Worm (Caenorhabditis elegans) whole organism, L2 larva: Measurements from ENCODE around the gene str-182.

Source experiments
- C34F6.9 ChIP-seq: fragments of 150-350 bp; optimal IDR thresholded peaks from 2 replicates; lab custom pipeline; 2014; ENCODE audit warnings: missing biosample characterization, missing genetic modification characterization
- F13H6.1 ChIP-seq: sonication (generic microtip); optimal IDR thresholded peaks from 2 replicates; lab custom pipeline; 2016; ENCODE audit warnings: missing genetic modification characterization, missing compliant biosample characterization
- Y55F3AM.14 ChIP-seq: fragments of 200-800 bp; sonication (Bioruptor generic); optimal IDR thresholded peaks from 2 replicates; lab custom pipeline; 2018; ENCODE audit warnings: mild to moderate bottlenecking, missing genetic modification characterization, missing compliant biosample characterization
- ZK546.5 ChIP-seq: sonication (generic microtip); optimal IDR thresholded peaks from 2 replicates; lab custom pipeline; 2017; ENCODE audit warnings: missing biosample characterization, missing genetic modification characterization
- aly-2 ChIP-seq: fragments of 150-350 bp; optimal IDR thresholded peaks from 2 replicates; lab custom pipeline; 2014; ENCODE audit warnings: missing biosample characterization, missing genetic modification characterization
- ama-1 ChIP-seq: fragments of 150-350 bp; optimal IDR thresholded peaks from 2 replicates; lab custom pipeline; 2018; ENCODE audit warnings: inconsistent platforms
- blmp-1 ChIP-seq: sonication (generic microtip); optimal IDR thresholded peaks from 2 replicates; lab custom pipeline; 2017; ENCODE audit warnings: missing genetic modification characterization, mild to moderate bottlenecking, missing compliant biosample characterization, antibody characterized with exemption, moderate library complexity; ENCODE audit not compliant: insufficient read depth
- ceh-16 ChIP-seq: fragments of 150-350 bp; optimal IDR thresholded peaks from 2 replicates; lab custom pipeline; 2014; ENCODE audit warnings: missing biosample characterization, missing genetic modification characterization
- ceh-82 ChIP-seq: fragments of 150-350 bp; optimal IDR thresholded peaks from 2 replicates; lab custom pipeline; 2014; ENCODE audit warnings: missing biosample characterization, missing genetic modification characterization
- crh-2 ChIP-seq: sonication (generic microtip); optimal IDR thresholded peaks from 2 replicates; lab custom pipeline; 2017; ENCODE audit warnings: missing biosample characterization, missing genetic modification characterization
- egl-27 ChIP-seq: sonication (generic microtip); optimal IDR thresholded peaks from 3 replicates; lab custom pipeline; 2017; ENCODE audit warnings: missing biosample characterization, missing genetic modification reagents, missing genetic modification characterization
- elt-1 ChIP-seq: fragments of 150-350 bp; optimal IDR thresholded peaks from 2 replicates; lab custom pipeline; 2014; ENCODE audit warnings: missing biosample characterization, missing genetic modification characterization
- elt-3 ChIP-seq: sonication (generic microtip); optimal IDR thresholded peaks from 2 replicates; lab custom pipeline; 2017; ENCODE audit warnings: missing biosample characterization, missing genetic modification characterization
- fos-1 ChIP-seq: fragments of 150-350 bp; optimal IDR thresholded peaks from 2 replicates; lab custom pipeline; 2014; ENCODE audit warnings: missing biosample characterization, missing genetic modification characterization
- gmeb-1 ChIP-seq: fragments of 150-350 bp; optimal IDR thresholded peaks from 2 replicates; lab custom pipeline; 2014; ENCODE audit warnings: missing biosample characterization, missing genetic modification characterization
- lin-11 ChIP-seq: fragments of 150-350 bp; sonication (generic microtip); optimal IDR thresholded peaks from 2 replicates; lab custom pipeline; 2014; ENCODE audit warnings: missing biosample characterization, missing genetic modification characterization, inconsistent platforms, mixed read lengths
- lin-39 ChIP-seq: fragments of 150-350 bp; optimal IDR thresholded peaks from 2 replicates; lab custom pipeline; 2014; ENCODE audit warnings: missing biosample characterization, missing genetic modification reagents, missing genetic modification characterization
- lsy-2 ChIP-seq, 2 experiments: fragments of 150-350 bp in 1 of 2; sonication (generic microtip) in 1 of 2; optimal IDR thresholded peaks; 2 replicates each; lab custom pipeline; 2014 to 2017; ENCODE audit warnings: missing biosample characterization in 2 of 2, missing genetic modification characterization in 2 of 2
- mab-5 ChIP-seq: fragments of 150-350 bp; optimal IDR thresholded peaks from 2 replicates; lab custom pipeline; 2014; ENCODE audit warnings: missing biosample characterization, missing genetic modification characterization
- mdl-1 ChIP-seq, 2 experiments: fragments of 150-350 bp in 1 of 2; sonication (generic microtip) in 1 of 2; optimal IDR thresholded peaks; 2 replicates each; lab custom pipeline; 2017; ENCODE audit warnings: missing biosample characterization in 2 of 2, missing genetic modification characterization in 2 of 2
- nhr-10 ChIP-seq: sonication (generic microtip); optimal IDR thresholded peaks from 2 replicates; lab custom pipeline; 2017; ENCODE audit warnings: missing biosample characterization, missing genetic modification characterization
- nhr-12 ChIP-seq: fragments of 150-350 bp; optimal IDR thresholded peaks from 2 replicates; lab custom pipeline; 2014; ENCODE audit warnings: missing biosample characterization, missing genetic modification characterization
- nhr-129 ChIP-seq: fragments of 150-350 bp; optimal IDR thresholded peaks from 2 replicates; lab custom pipeline; 2014; ENCODE audit warnings: missing biosample characterization, missing genetic modification characterization
- nhr-21 ChIP-seq: fragments of 150-350 bp; optimal IDR thresholded peaks from 2 replicates; lab custom pipeline; 2014; ENCODE audit warnings: missing biosample characterization, missing genetic modification characterization
- nhr-23 ChIP-seq: fragments of 150-350 bp; optimal IDR thresholded peaks from 2 replicates; lab custom pipeline; 2014; ENCODE audit warnings: missing biosample characterization, missing genetic modification reagents, missing genetic modification characterization
- nhr-25 ChIP-seq: fragments of 150-350 bp; sonication (generic microtip); optimal IDR thresholded peaks from 3 replicates; lab custom pipeline; 2014; ENCODE audit warnings: missing biosample characterization, missing genetic modification characterization
- nhr-6 ChIP-seq: fragments of 150-350 bp; optimal IDR thresholded peaks from 2 replicates; lab custom pipeline; 2014; ENCODE audit warnings: missing biosample characterization, missing genetic modification characterization
- nhr-77 ChIP-seq: fragments of 150-350 bp; optimal IDR thresholded peaks from 2 replicates; lab custom pipeline; 2014; ENCODE audit warnings: missing biosample characterization, missing genetic modification characterization
- peb-1 ChIP-seq: fragments of 150-350 bp; optimal IDR thresholded peaks from 2 replicates; lab custom pipeline; 2014; ENCODE audit warnings: missing biosample characterization, missing genetic modification characterization
- skn-1 ChIP-seq: sonication (generic microtip); optimal IDR thresholded peaks from 2 replicates; lab custom pipeline; 2017; ENCODE audit warnings: missing biosample characterization, missing genetic modification characterization
- sma-9 ChIP-seq, 2 experiments: fragments of 150-350 bp in 1 of 2; sonication (generic microtip) in 1 of 2; optimal IDR thresholded peaks; 2 replicates each; lab custom pipeline; 2014 to 2016; ENCODE audit warnings: missing genetic modification characterization in 2 of 2, mild to moderate bottlenecking in 1 of 2, missing biosample characterization in 1 of 2, missing compliant biosample characterization in 1 of 2, missing genetic modification reagents in 1 of 2, moderate library complexity in 1 of 2
- snpc-4 ChIP-seq: fragments of 150-350 bp; optimal IDR thresholded peaks from 2 replicates; lab custom pipeline; 2014; ENCODE audit warnings: missing biosample characterization, missing genetic modification characterization
- unc-39 ChIP-seq: fragments of 150-350 bp; optimal IDR thresholded peaks from 2 replicates; lab custom pipeline; 2014; ENCODE audit warnings: missing biosample characterization, missing genetic modification characterization
- unc-55 ChIP-seq: fragments of 150-350 bp; sonication (generic microtip); optimal IDR thresholded peaks from 3 replicates; lab custom pipeline; 2014; ENCODE audit warnings: missing biosample characterization, missing genetic modification reagents, missing genetic modification characterization
- unc-62 ChIP-seq: fragments of 150-350 bp; optimal IDR thresholded peaks from 2 replicates; lab custom pipeline; 2014; ENCODE audit warnings: missing biosample characterization, missing genetic modification reagents, missing genetic modification characterization
- ztf-1 ChIP-seq: fragments of 200-800 bp; sonication (Bioruptor generic); conservative IDR thresholded peaks from 2 replicates; pipeline ENCODE4 v1.3.6; 2022; ENCODE audit warnings: missing genetic modification characterization, missing compliant biosample characterization
- ztf-11 ChIP-seq: sonication (generic microtip); optimal IDR thresholded peaks from 2 replicates; lab custom pipeline; 2017; ENCODE audit warnings: missing biosample characterization, missing genetic modification characterization
- ztf-4 ChIP-seq: fragments of 150-350 bp; optimal IDR thresholded peaks from 2 replicates; lab custom pipeline; 2014; ENCODE audit warnings: missing biosample characterization, missing genetic modification characterization

str-182 gene

DNA sequence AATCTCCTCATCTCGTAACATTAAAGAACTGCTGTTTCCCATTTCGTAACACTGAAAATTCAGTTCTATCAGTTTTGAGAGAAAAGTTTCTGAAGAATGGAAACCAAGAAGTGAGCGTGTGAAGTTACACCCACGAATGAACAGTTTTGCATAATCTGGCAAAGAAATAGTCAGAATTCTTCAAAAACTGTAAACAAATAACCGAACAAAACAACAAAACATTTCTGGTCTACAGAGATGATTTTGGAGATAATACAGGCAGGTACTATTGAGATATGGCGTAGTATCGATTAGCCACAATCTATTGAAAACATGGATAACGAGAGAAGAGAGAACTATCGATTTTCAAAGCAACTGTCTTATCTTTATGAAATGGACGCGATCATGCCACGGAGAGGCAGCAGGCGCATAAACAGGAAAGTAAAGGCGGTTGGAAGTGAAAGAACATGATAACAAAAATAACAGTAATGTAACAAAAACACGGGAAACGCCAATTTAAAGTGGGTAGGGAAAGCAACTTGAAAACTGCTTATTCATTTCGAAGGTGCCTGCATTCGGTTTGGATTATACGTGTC is 29.7 kb downstream of the str-182 start, which contains the start of gene chpf-1:
Gene chpf-1, minus strand, starts transcription at position 51 of the 575 bp plus-strand sequence.
- no peak for TF ChIP-seq unc-39
- TF ChIP-seq mdl-1 (tag; optimal IDR thresholded peaks at IDR 0.05; lab: Kevin White, UChicago): no peak
- peak; percentile 2 for TF ChIP-seq sma-9 (GFP tag; optimal IDR thresholded peaks at IDR 0.05; lab: Kevin White, UChicago)
- TF ChIP-seq sma-9 (tag; optimal IDR thresholded peaks at IDR 0.05; lab: Kevin White, UChicago): no peak
- no peak for TF ChIP-seq ztf-4 (tag; lab: Kevin White, UChicago)
- peak; percentile 17 for TF ChIP-seq ama-1 (lab: Kevin White, UChicago)
- TF ChIP-seq nhr-129 (tag; lab: Kevin White, UChicago): peak; percentile 14
- TF ChIP-seq elt-1 (tag; lab: Kevin White, UChicago): no peak
- TF ChIP-seq ceh-16 (tag; lab: Kevin White, UChicago): no peak
- peak; percentile 76 for TF ChIP-seq crh-2
- TF ChIP-seq snpc-4: no peak
- peak in 1 of 2 experiments; percentile 0 for TF ChIP-seq lsy-2 (tag; optimal IDR thresholded peaks at IDR 0.05; lab: Kevin White, UChicago)
- peak; percentile 59 for TF ChIP-seq blmp-1
- peak; percentile 70 for TF ChIP-seq fos-1 (tag; lab: Kevin White, UChicago)
- no peak for TF ChIP-seq unc-55 (GFP tag; lab: Kevin White, UChicago)
- no peak for TF ChIP-seq nhr-77 (tag; lab: Kevin White, UChicago)
- TF ChIP-seq egl-27 (tag; lab: Kevin White, UChicago): no peak
- TF ChIP-seq, all 48 proteins: peak for 7

DNA sequence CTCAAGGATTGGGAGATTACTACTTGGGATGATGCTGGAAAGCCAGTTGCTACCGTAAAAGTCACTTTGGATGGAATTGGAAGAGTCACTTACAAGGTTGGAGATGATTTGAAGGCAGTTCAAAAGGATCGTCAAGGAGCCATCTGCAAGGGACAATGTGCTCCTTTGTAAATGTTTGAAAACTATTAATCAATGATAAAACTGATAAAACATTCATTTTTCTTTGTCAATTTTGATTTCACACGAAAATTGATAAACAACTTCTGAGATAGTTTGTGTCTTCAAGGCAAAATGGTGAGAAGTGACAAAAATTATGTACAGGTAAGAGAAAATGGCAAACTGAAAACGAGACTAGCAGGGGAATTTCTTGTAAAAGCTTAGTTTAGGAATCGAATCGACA is 30.9 kb downstream of the str-182 start:
- no peak for TF ChIP-seq nhr-10
- TF ChIP-seq, all 48 proteins: peak for 0

DNA sequence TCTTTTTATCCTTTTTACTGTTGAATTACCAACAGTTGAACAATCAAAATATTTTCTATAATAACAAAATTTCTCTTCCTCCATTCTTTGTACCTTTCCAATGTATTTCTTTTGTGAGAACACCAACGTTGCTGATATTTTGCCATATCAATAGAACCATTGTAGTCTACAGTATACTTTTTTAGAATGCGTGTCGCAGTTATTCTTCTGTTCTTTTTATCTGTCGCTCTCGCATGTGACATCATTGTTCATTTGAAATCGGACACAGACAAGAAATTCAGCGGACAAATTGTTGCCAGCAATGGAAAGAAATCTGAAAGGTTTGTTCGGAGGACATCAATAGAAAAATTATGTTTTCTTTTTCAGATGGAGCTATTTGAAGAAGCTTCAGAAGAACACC is 31.3 kb downstream of the str-182 start, which contains the start of gene ZK856.7:
Gene ZK856.7, plus strand, starts transcription at position 186 of the 400 bp plus-strand sequence.
- TF ChIP-seq nhr-129 (tag; lab: Kevin White, UChicago) (no peak), ceh-82 (tag; lab: Kevin White, UChicago) (no peak), crh-2 (peak; percentile 37), lsy-2 (tag; optimal IDR thresholded peaks at IDR 0.05; lab: Kevin White, UChicago) (peak in 1 of 2 experiments; percentile 11), nhr-25 (tag; lab: Kevin White, UChicago) (peak; percentile 25)

DNA sequence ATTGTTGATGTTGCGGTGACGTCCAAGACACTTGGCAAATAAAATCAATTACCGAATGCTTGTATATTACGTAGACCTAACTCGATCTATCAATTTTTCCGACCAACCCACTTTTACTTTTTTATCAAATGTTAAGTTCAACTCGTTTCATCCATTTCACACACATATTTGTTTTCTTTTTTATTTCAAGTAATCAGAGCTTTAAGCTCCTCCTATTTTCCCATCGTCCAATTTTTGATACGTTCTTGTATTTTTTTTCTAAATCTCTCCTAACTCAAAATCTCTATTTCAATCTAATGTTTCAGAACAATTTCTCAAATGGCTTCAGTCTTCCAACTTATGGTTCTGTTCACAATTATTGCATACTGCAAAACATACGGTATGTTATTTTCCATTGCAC is 34.8 kb downstream of the str-182 start, which contains the start of gene ZK856.6:
Gene ZK856.6, plus strand, starts transcription at position 301 of the 400 bp plus-strand sequence.
- TF ChIP-seq blmp-1: no peak
- TF ChIP-seq nhr-21 (tag; lab: Kevin White, UChicago): no peak
- TF ChIP-seq mab-5 (tag; lab: Kevin White, UChicago): no peak
- no peak for TF ChIP-seq aly-2

ce11 chrV:10191242-10191641 is 42.0 kb downstream of the str-182 start:
- TF ChIP-seq elt-1 (tag; lab: Kevin White, UChicago) (no peak), fos-1 (tag; lab: Kevin White, UChicago) (peak; percentile 35)

DNA sequence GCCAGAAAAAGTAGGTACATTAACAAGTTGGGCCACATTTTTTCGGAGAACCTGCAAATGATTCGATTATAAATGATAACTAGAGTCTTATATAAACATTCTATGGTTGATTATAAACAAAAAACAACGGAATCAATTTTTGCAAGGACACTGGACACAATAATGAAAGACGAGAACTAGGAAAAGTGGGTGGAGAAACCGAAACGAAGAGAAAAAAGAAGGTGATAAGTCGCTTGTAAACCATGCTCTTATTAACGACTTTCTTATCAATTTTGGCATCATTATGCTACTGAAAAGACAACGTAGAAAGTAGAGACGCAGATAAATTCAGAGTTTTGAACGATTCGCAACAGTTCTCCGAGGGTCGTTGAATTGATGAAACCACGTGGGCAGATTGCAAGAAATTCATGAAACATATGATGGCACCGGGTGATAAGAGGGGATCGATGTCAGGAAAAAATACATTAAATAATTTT is 43.1 kb downstream of the str-182 start, which contains the start of gene ZK856.5:
Gene ZK856.5, minus strand, starts transcription at position 51 of the 476 bp plus-strand sequence.
- TF ChIP-seq nhr-6 (tag; lab: Kevin White, UChicago) (no peak), F13H6.1 (no peak), ceh-82 (tag; lab: Kevin White, UChicago) (no peak), nhr-77 (tag; lab: Kevin White, UChicago) (no peak), skn-1 (tag; lab: Kevin White, UChicago) (no peak), ztf-4 (tag; lab: Kevin White, UChicago) (no peak), ZK546.5 (tag; lab: Kevin White, UChicago) (no peak), peb-1 (tag; lab: Kevin White, UChicago) (no peak), gmeb-1 (no peak), snpc-4 (no peak), lin-11 (tag; lab: Kevin White, UChicago) (no peak), sma-9 (GFP tag; optimal IDR thresholded peaks at IDR 0.05; lab: Kevin White, UChicago) (peak; percentile 68), sma-9 (tag; optimal IDR thresholded peaks at IDR 0.05; lab: Kevin White, UChicago) (no peak), ceh-16 (tag; lab: Kevin White, UChicago) (no peak), nhr-12 (tag; lab: Kevin White, UChicago) (no peak), Y55F3AM.14 (no peak), mab-5 (tag; lab: Kevin White, UChicago) (no peak), nhr-21 (tag; lab: Kevin White, UChicago) (no peak), nhr-23 (tag; lab: Kevin White, UChicago) (no peak), fos-1 (tag; lab: Kevin White, UChicago) (peak; percentile 71), unc-62 (no peak), egl-27 (tag; lab: Kevin White, UChicago) (no peak), ama-1 (lab: Kevin White, UChicago) (no peak), elt-3 (tag; lab: Kevin White, UChicago) (no peak), crh-2 (peak; percentile 61), ztf-11 (no peak), nhr-25 (tag; lab: Kevin White, UChicago) (no peak), C34F6.9 (no peak), mdl-1 (tag; optimal IDR thresholded peaks at IDR 0.05; lab: Kevin White, UChicago) (peak in 1 of 2 experiments; percentile 36), elt-1 (tag; lab: Kevin White, UChicago) (no peak), lin-39 (tag; lab: Kevin White, UChicago) (no peak), nhr-129 (tag; lab: Kevin White, UChicago) (no peak), ztf-1 (no peak)
